Worm (Caenorhabditis elegans): Measurements from ENCODE around the gene T09D3.9.

ce11 chrV:5403938-5404337 lies 35.2 kb upstream of the T09D3.9 start:
- TF ChIP-seq med-1 (GFP tag; optimal IDR thresholded peaks at IDR 0.05; ENCODE audit: insufficient read depth) (no peak), flt-1 (GFP tag; IDR thresholded peaks at IDR 0.05) (no peak), tab-1 (GFP tag; IDR thresholded peaks at IDR 0.05) (no peak), T22C8.4 (GFP tag; IDR thresholded peaks at IDR 0.05) (no peak), ztf-23 (GFP tag; IDR thresholded peaks at IDR 0.05) (no peak), klf-2 (GFP tag; conservative IDR thresholded peaks at IDR 0.05) (no peak), ztf-29 (GFP tag; IDR thresholded peaks at IDR 0.05) (no peak)

Data from whole organism, midembryonic.